Worm (Caenorhabditis elegans): ENCODE measurements around the gene igcm-1.

Gene igcm-1

ce11 chrX:871020-871419 lies 19.7 kb upstream of the igcm-1 start, which contains the start of gene lgl-1 (continued):
- TF ChIP-seq ahr-1 (tag; optimal IDR thresholded peaks at IDR 0.05) (no peak), hlh-6 (tag; optimal IDR thresholded peaks at IDR 0.05) (peak; percentile 22), fax-1 (tag; optimal IDR thresholded peaks at IDR 0.05) (no peak), ceh-19 (GFP tag; optimal IDR thresholded peaks at IDR 0.05) (peak; percentile 36), elt-4 (tag; optimal IDR thresholded peaks at IDR 0.05) (no peak), unc-86 (tag; optimal IDR thresholded peaks at IDR 0.05) (no peak), Y22D7AL.16 (tag; optimal IDR thresholded peaks at IDR 0.05) (no peak), eyg-1 (tag; optimal IDR thresholded peaks at IDR 0.05) (no peak), ceh-9 (tag; optimal IDR thresholded peaks at IDR 0.05) (no peak), dve-1 (tag; optimal IDR thresholded peaks at IDR 0.05) (no peak), syd-9 (tag; optimal IDR thresholded peaks at IDR 0.05) (no peak), hlh-8 (tag; optimal IDR thresholded peaks at IDR 0.05) (peak; percentile 16), C08G9.2 (tag; optimal IDR thresholded peaks at IDR 0.05) (peak; percentile 27), fkh-10 (GFP tag; optimal IDR thresholded peaks at IDR 0.05) (peak; percentile 4), ceh-24 (tag; optimal IDR thresholded peaks at IDR 0.05) (no peak), sdc-2 (tag; optimal IDR thresholded peaks at IDR 0.05) (peak; percentile 75), ceh-18 (tag; optimal IDR thresholded peaks at IDR 0.05) (no peak), tbx-2 (tag; optimal IDR thresholded peaks at IDR 0.05) (peak; percentile 73), lin-11 (tag; optimal IDR thresholded peaks at IDR 0.05) (no peak), nfya-1 (tag; optimal IDR thresholded peaks at IDR 0.05) (peak; percentile 39), lim-6 (tag; optimal IDR thresholded peaks at IDR 0.05) (no peak), F13H6.1 (tag; optimal IDR thresholded peaks at IDR 0.05) (no peak), ceh-14 (tag; optimal IDR thresholded peaks at IDR 0.05) (no peak), ref-2 (tag; optimal IDR thresholded peaks at IDR 0.05) (peak; percentile 69), gmeb-2 (tag; optimal IDR thresholded peaks at IDR 0.05) (no peak), ttx-3 (tag; optimal IDR thresholded peaks at IDR 0.05) (no peak), zip-5 (tag; optimal IDR thresholded peaks at IDR 0.05) (no peak), K02D7.2 (tag; optimal IDR thresholded peaks at IDR 0.05) (no peak), fkh-6 (tag; optimal IDR thresholded peaks at IDR 0.05) (no peak), ets-4 (tag; optimal IDR thresholded peaks at IDR 0.05) (no peak), sox-2 (GFP tag; IDR thresholded peaks at IDR 0.05) (peak; percentile 37; the same call in 1 of the 2 replicates)

- TF ChIP-seq C38D4.7 (GFP tag; optimal IDR thresholded peaks at IDR 0.05) (no peak), lim-6 (tag; optimal IDR thresholded peaks at IDR 0.05) (no peak), nhr-232 (tag; optimal IDR thresholded peaks at IDR 0.05) (no peak), pag-3 (tag; optimal IDR thresholded peaks at IDR 0.05; ENCODE audit: borderline replicate concordance) (no peak), T23F11.4 (GFP tag; optimal IDR thresholded peaks at IDR 0.05) (no peak), fkh-10 (GFP tag; optimal IDR thresholded peaks at IDR 0.05) (no peak), eyg-1 (tag; optimal IDR thresholded peaks at IDR 0.05) (no peak), F13H6.1 (tag; optimal IDR thresholded peaks at IDR 0.05) (no peak), hlh-8 (tag; optimal IDR thresholded peaks at IDR 0.05) (no peak), ceh-31 (tag; optimal IDR thresholded peaks at IDR 0.05) (no peak), pax-1 (tag; optimal IDR thresholded peaks at IDR 0.05) (no peak), pat-9 (tag; optimal IDR thresholded peaks at IDR 0.05) (no peak), ceh-6 (GFP tag; optimal IDR thresholded peaks at IDR 0.05) (no peak), sox-2 (GFP tag; IDR thresholded peaks at IDR 0.05) (no peak), rnt-1 (tag; optimal IDR thresholded peaks at IDR 0.05) (no peak), hlh-6 (tag; optimal IDR thresholded peaks at IDR 0.05) (no peak)
Observed at ce11 chrX:865214-865613, 13.9 kb upstream of the igcm-1 start.

ce11 chrX:864293-864731 lies 13.0 kb upstream of the igcm-1 start:
- TF ChIP-seq elt-2 (tag; optimal IDR thresholded peaks at IDR 0.05): peak; percentile 77
- no peak for TF ChIP-seq pag-3 (tag; optimal IDR thresholded peaks at IDR 0.05; ENCODE audit: borderline replicate concordance)
- no peak for TF ChIP-seq nhr-232 (tag; optimal IDR thresholded peaks at IDR 0.05)
- no peak for TF ChIP-seq odd-2 (tag; optimal IDR thresholded peaks at IDR 0.05)
- TF ChIP-seq ttx-3 (tag; optimal IDR thresholded peaks at IDR 0.05): no peak
- no peak for TF ChIP-seq nhr-11 (tag; optimal IDR thresholded peaks at IDR 0.05)
- TF ChIP-seq ceh-6 (GFP tag; optimal IDR thresholded peaks at IDR 0.05): no peak

Measured in whole organism, late embryonic.